1 fruit fly cellular context compared by ENCODE assay signal in the genomic region with DNA sequence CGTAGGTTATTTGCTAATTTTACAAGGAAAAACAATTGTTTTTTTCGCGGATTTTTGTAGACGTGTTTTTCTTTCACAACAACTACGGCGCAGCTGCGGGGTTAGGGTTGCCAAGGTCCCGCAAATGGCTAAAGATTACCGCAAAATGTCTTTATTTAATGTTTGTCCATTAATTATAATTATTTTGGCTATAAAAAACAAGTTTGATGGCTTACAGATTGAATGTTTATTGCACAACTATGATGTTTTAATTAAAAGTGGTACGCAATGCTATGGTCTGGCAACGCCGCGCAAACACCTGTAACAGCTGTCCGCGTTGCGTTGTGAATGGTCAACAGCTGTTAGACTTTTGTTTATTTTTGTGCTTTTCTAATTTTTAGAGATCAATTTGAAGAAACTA.
TF ChIP-seq lines count a peak whose summit lies in the region.

No protein-coding gene starts in this region.

TF ChIP-seq in whole organism, embryonic, 481 proteins besides CTCF, POLR2A, EP300 and RAD21 (continued from another document and continues in another):
- TF ChIP-seq CG4424 (GFP tag; optimal IDR thresholded peaks at IDR 0.05; lab: Kevin White, UChicago) (peak; percentile 36), H15 (GFP tag; IDR thresholded peaks at IDR 0.05; lab: Robert Waterston, UW) (peak; percentile 47; the same call in 2 of the 3 replicates), CG42726 (GFP tag; IDR thresholded peaks at IDR 0.05; lab: Robert Waterston, UW; ENCODE audit: partially characterized antibody) (no peak), Bgb (GFP tag; IDR thresholded peaks at IDR 0.05; lab: Robert Waterston, UW; ENCODE audit: partially characterized antibody) (peak; percentile 41; the same call in 1 of the 2 replicates), tap (tag; optimal IDR thresholded peaks at IDR 0.05; lab: Kevin White, UChicago) (peak; percentile 56), CG2199 (GFP tag; IDR thresholded peaks at IDR 0.05; lab: Robert Waterston, UW) (peak; percentile 55; the same call in 1 of the 3 replicates), CG15269 (tag; optimal IDR thresholded peaks at IDR 0.05; lab: Kevin White, UChicago) (peak; percentile 62), CG17568 (GFP tag; optimal IDR thresholded peaks at IDR 0.05; lab: Kevin White, UChicago) (peak; percentile 57), Bdp1 (GFP tag; optimal IDR thresholded peaks at IDR 0.05; lab: Kevin White, UChicago) (peak; percentile 68), Sry-δ (GFP tag; optimal IDR thresholded peaks at IDR 0.05; lab: Kevin White, UChicago) (peak; percentile 42), fru (optimal IDR thresholded peaks at IDR 0.05; lab: Kevin White, UChicago) (no peak), hth (optimal IDR thresholded peaks at IDR 0.05; lab: Kevin White, UChicago) (no peak), CG14441 (GFP tag; IDR thresholded peaks at IDR 0.05; lab: Robert Waterston, UW) (peak; percentile 75), CG2202 (tag; optimal IDR thresholded peaks at IDR 0.05; lab: Kevin White, UChicago) (no peak), HLH54F (GFP tag; optimal IDR thresholded peaks at IDR 0.05; lab: Kevin White, UChicago) (peak; percentile 76), Elba2 (GFP tag; optimal IDR thresholded peaks at IDR 0.05; lab: Kevin White, UChicago) (no peak), ro (GFP tag; IDR thresholded peaks at IDR 0.05; lab: Robert Waterston, UW) (no peak), pzg (GFP tag; optimal IDR thresholded peaks at IDR 0.05; lab: Kevin White, UChicago) (peak; percentile 76), tup (GFP tag; optimal IDR thresholded peaks at IDR 0.05; lab: Kevin White, UChicago) (peak; percentile 65), CG11696 (GFP tag; IDR thresholded peaks at IDR 0.05; lab: Robert Waterston, UW) (no peak), btn (GFP tag; optimal IDR thresholded peaks at IDR 0.05; lab: Kevin White, UChicago) (peak; percentile 21), gsb-n (tag; optimal IDR thresholded peaks at IDR 0.05; lab: Kevin White, UChicago) (no peak), CG3281 (GFP tag; optimal IDR thresholded peaks at IDR 0.05; lab: Kevin White, UChicago) (peak; percentile 82), bigmax (GFP tag; optimal IDR thresholded peaks at IDR 0.05; lab: Kevin White, UChicago) (no peak), sd (tag; optimal IDR thresholded peaks at IDR 0.05; lab: Kevin White, UChicago) (peak; percentile 22), CG18599 (GFP tag; optimal IDR thresholded peaks at IDR 0.05; lab: Kevin White, UChicago) (peak; percentile 85), sens (GFP tag; lab: Kevin White, UChicago) (peak; percentile 94), CG5953 (GFP tag; IDR thresholded peaks at IDR 0.05; lab: Robert Waterston, UW) (no peak), CG6683 (GFP tag; optimal IDR thresholded peaks at IDR 0.05; lab: Kevin White, UChicago) (peak; percentile 33), HLHmδ (GFP tag; optimal IDR thresholded peaks at IDR 0.05; lab: Kevin White, UChicago) (no peak), chn (GFP tag; optimal IDR thresholded peaks at IDR 0.05; lab: Kevin White, UChicago) (peak; percentile 77), CG10209 (GFP tag; optimal IDR thresholded peaks at IDR 0.05; lab: Kevin White, UChicago) (peak; percentile 60), CG7963 (GFP tag; IDR thresholded peaks at IDR 0.05; lab: Robert Waterston, UW; ENCODE audit: partially characterized antibody) (no peak), CG1603 (tag; optimal IDR thresholded peaks at IDR 0.05; lab: Kevin White, UChicago) (peak; percentile 74), CG17328 (GFP tag; IDR thresholded peaks at IDR 0.05; lab: Robert Waterston, UW) (peak; percentile 69), caup (GFP tag; optimal IDR thresholded peaks at IDR 0.05; lab: Kevin White, UChicago; ENCODE audit: severe bottlenecking) (peak; percentile 73), CG1602 (GFP tag; optimal IDR thresholded peaks at IDR 0.05; lab: Kevin White, UChicago) (no peak), Nf-YA (GFP tag; IDR thresholded peaks at IDR 0.05; lab: Robert Waterston, UW) (no peak), z (GFP tag; IDR thresholded peaks at IDR 0.05; lab: Robert Waterston, UW) (no peak), esg (GFP tag; conservative IDR thresholded peaks at IDR 0.05; lab: Robert Waterston, UW) (peak; percentile 72), pros (GFP tag; optimal IDR thresholded peaks at IDR 0.05; lab: Kevin White, UChicago) (no peak), CG3163 (GFP tag; optimal IDR thresholded peaks at IDR 0.05; lab: Kevin White, UChicago) (peak; percentile 5), B-H2 (GFP tag; optimal IDR thresholded peaks at IDR 0.05; lab: Kevin White, UChicago) (peak; percentile 80), Hr39 (optimal IDR thresholded peaks at IDR 0.05; lab: Kevin White, UChicago) (no peak), ems (GFP tag; optimal IDR thresholded peaks at IDR 0.05; lab: Kevin White, UChicago) (peak; percentile 78), HLH4C (GFP tag; IDR thresholded peaks at IDR 0.05; lab: Robert Waterston, UW; ENCODE audit: partially characterized antibody) (peak; percentile 27; the same call in 1 of the 3 replicates), CG8388 (GFP tag; optimal IDR thresholded peaks at IDR 0.05; lab: Kevin White, UChicago) (peak; percentile 41), CkIIα-i1 (GFP tag; IDR thresholded peaks at IDR 0.05; lab: Robert Waterston, UW) (no peak), aop (GFP tag; IDR thresholded peaks at IDR 0.05; lab: Robert Waterston, UW) (no peak), CG12155 (GFP tag; optimal IDR thresholded peaks at IDR 0.05; lab: Kevin White, UChicago) (peak; percentile 54), CG31365 (tag; optimal IDR thresholded peaks at IDR 0.05; lab: Kevin White, UChicago) (no peak), CG17186 (GFP tag; optimal IDR thresholded peaks at IDR 0.05; lab: Kevin White, UChicago) (peak; percentile 23), Usf (GFP tag; optimal IDR thresholded peaks at IDR 0.05; lab: Kevin White, UChicago) (no peak), mam (GFP tag; optimal IDR thresholded peaks at IDR 0.05; lab: Kevin White, UChicago) (peak; percentile 81), nom (GFP tag; optimal IDR thresholded peaks at IDR 0.05; lab: Kevin White, UChicago) (peak; percentile 4), Opbp (GFP tag; IDR thresholded peaks at IDR 0.05; lab: Robert Waterston, UW; ENCODE audit: partially characterized antibody) (no peak), CG13287 (GFP tag; IDR thresholded peaks at IDR 0.05; lab: Robert Waterston, UW; ENCODE audit: partially characterized antibody) (peak; percentile 47; the same call in 1 of the 2 replicates), CG11560 (tag; IDR thresholded peaks at IDR 0.05; lab: Robert Waterston, UW) (0 out of 3 replicates have a peak, but pooled peaks have one; percentile 14), CG6791 (GFP tag; IDR thresholded peaks at IDR 0.05; lab: Robert Waterston, UW; ENCODE audit: partially characterized antibody) (no peak), CG2120 (GFP tag; optimal IDR thresholded peaks at IDR 0.05; lab: Kevin White, UChicago) (peak; percentile 87), gt (GFP tag; IDR thresholded peaks at IDR 0.05; lab: Robert Waterston, UW) (no peak), CG4617 (GFP tag; optimal IDR thresholded peaks at IDR 0.05; lab: Kevin White, UChicago; ENCODE audit: borderline replicate concordance) (peak; percentile 80), CG1529 (GFP tag; optimal IDR thresholded peaks at IDR 0.05; lab: Kevin White, UChicago) (no peak), sqz (GFP tag; optimal IDR thresholded peaks at IDR 0.05; lab: Kevin White, UChicago) (peak; percentile 22), Vsx1 (GFP tag; optimal IDR thresholded peaks at IDR 0.05; lab: Kevin White, UChicago) (peak; percentile 42), CG11504 (tag; optimal IDR thresholded peaks at IDR 0.05; lab: Kevin White, UChicago) (peak; percentile 71), D (optimal IDR thresholded peaks at IDR 0.05; lab: Kevin White, UChicago) (no peak), D (GFP tag; optimal IDR thresholded peaks at IDR 0.05; lab: Kevin White, UChicago) (peak; percentile 40), seq (GFP tag; IDR thresholded peaks at IDR 0.05; lab: Robert Waterston, UW) (0 out of 2 replicates have a peak, but pooled peaks have one; percentile 34), CG10462 (GFP tag; optimal IDR thresholded peaks at IDR 0.05; lab: Kevin White, UChicago) (no peak), C15 (GFP tag; IDR thresholded peaks at IDR 0.05; lab: Robert Waterston, UW) (no peak; the same call in 2 of the 3 replicates), dpn (GFP tag; optimal IDR thresholded peaks at IDR 0.05; lab: Kevin White, UChicago) (peak; percentile 71 to 76), gcm (GFP tag; optimal IDR thresholded peaks at IDR 0.05; lab: Kevin White, UChicago) (peak; percentile 30), Hsf (GFP tag; optimal IDR thresholded peaks at IDR 0.05; lab: Kevin White, UChicago) (peak; percentile 79), ftz-f1 (GFP tag; optimal IDR thresholded peaks at IDR 0.05; lab: Kevin White, UChicago) (peak; percentile 71), mld (GFP tag; IDR thresholded peaks at IDR 0.05; lab: Robert Waterston, UW; ENCODE audit: partially characterized antibody) (no peak), CG3995 (GFP tag; optimal IDR thresholded peaks at IDR 0.05; lab: Kevin White, UChicago) (peak; percentile 40), CG9215 (GFP tag; IDR thresholded peaks at IDR 0.05; lab: Robert Waterston, UW) (peak; percentile 61), CG9727 (GFP tag; optimal IDR thresholded peaks at IDR 0.05; lab: Kevin White, UChicago) (peak; percentile 70), CG43689 (GFP tag; IDR thresholded peaks at IDR 0.05; lab: Robert Waterston, UW) (no peak), nmo (GFP tag; optimal IDR thresholded peaks at IDR 0.05; lab: Kevin White, UChicago) (peak; percentile 76), Fer1 (GFP tag; optimal IDR thresholded peaks at IDR 0.05; lab: Kevin White, UChicago) (peak; percentile 68), pfk (GFP tag; optimal IDR thresholded peaks at IDR 0.05; lab: Kevin White, UChicago) (no peak), dysf (GFP tag; IDR thresholded peaks at IDR 0.05; lab: Robert Waterston, UW) (peak; percentile 60; the same call in 2 of the 3 replicates), CG12391 (tag; optimal IDR thresholded peaks at IDR 0.05; lab: Kevin White, UChicago) (peak; percentile 75), zen2 (GFP tag; IDR thresholded peaks at IDR 0.05; lab: Robert Waterston, UW; ENCODE audit: partially characterized antibody) (no peak), rib (GFP tag; IDR thresholded peaks at IDR 0.05; lab: Robert Waterston, UW) (no peak), cato (GFP tag; optimal IDR thresholded peaks at IDR 0.05; lab: Kevin White, UChicago; ENCODE audit: borderline replicate concordance) (no peak), CG3838 (GFP tag; optimal IDR thresholded peaks at IDR 0.05; lab: Kevin White, UChicago) (no peak), E2f1 (GFP tag; IDR thresholded peaks at IDR 0.05; lab: Robert Waterston, UW) (peak; percentile 64), Adf1 (GFP tag; IDR thresholded peaks at IDR 0.05; lab: Robert Waterston, UW) (peak; percentile 57), Dfd (GFP tag; optimal IDR thresholded peaks at IDR 0.05; lab: Kevin White, UChicago) (no peak), cas (GFP tag; IDR thresholded peaks at IDR 0.05; lab: Robert Waterston, UW) (peak; percentile 66; the same call in 1 of the 2 replicates), Ssrp (tag; optimal IDR thresholded peaks at IDR 0.05; lab: Kevin White, UChicago) (peak; percentile 42), Dll (GFP tag; IDR thresholded peaks at IDR 0.05; lab: Robert Waterston, UW; ENCODE audit: partially characterized antibody) (0 out of 4 replicates have a peak, but pooled peaks have one; percentile 51), ewg (GFP tag; optimal IDR thresholded peaks at IDR 0.05; lab: Kevin White, UChicago) (peak; percentile 99), Sin3A (optimal IDR thresholded peaks at IDR 0.05; lab: Kevin White, UChicago) (peak; percentile 62), schlank (tag; optimal IDR thresholded peaks at IDR 0.05; lab: Kevin White, UChicago) (peak; percentile 3), pnt (GFP tag; optimal IDR thresholded peaks at IDR 0.05; lab: Kevin White, UChicago) (peak; percentile 65), CG30403 (GFP tag; optimal IDR thresholded peaks at IDR 0.05; lab: Kevin White, UChicago) (peak; percentile 78), pan (optimal IDR thresholded peaks at IDR 0.05; lab: Kevin White, UChicago) (no peak), pan (GFP tag; optimal IDR thresholded peaks at IDR 0.05 in 1 of 2, IDR thresholded peaks at IDR 0.05 in 1 of 2) (peak in 1 of 2 experiments; percentile 64), pum (GFP tag; optimal IDR thresholded peaks at IDR 0.05; lab: Kevin White, UChicago) (peak; percentile 72), chif (GFP tag; optimal IDR thresholded peaks at IDR 0.05; lab: Kevin White, UChicago) (peak; percentile 38 to 72), zf30C (GFP tag; optimal IDR thresholded peaks at IDR 0.05; lab: Kevin White, UChicago) (no peak), Deaf1 (tag; optimal IDR thresholded peaks at IDR 0.05; lab: Kevin White, UChicago) (peak; percentile 15), Hmx (GFP tag; optimal IDR thresholded peaks at IDR 0.05; lab: Kevin White, UChicago) (peak; percentile 28), sob (GFP tag; IDR thresholded peaks at IDR 0.05; lab: Robert Waterston, UW) (peak; percentile 62), CG6654 (GFP tag; optimal IDR thresholded peaks at IDR 0.05; lab: Kevin White, UChicago) (peak; percentile 26), CG18011 (GFP tag; optimal IDR thresholded peaks at IDR 0.05; lab: Kevin White, UChicago) (peak; percentile 63), da (GFP tag; optimal IDR thresholded peaks at IDR 0.05; lab: Kevin White, UChicago) (peak; percentile 74), CG31388 (GFP tag; optimal IDR thresholded peaks at IDR 0.05; lab: Kevin White, UChicago) (peak; percentile 8), CG13424 (tag; optimal IDR thresholded peaks at IDR 0.05; lab: Kevin White, UChicago) (peak; percentile 79), gro (GFP tag; optimal IDR thresholded peaks at IDR 0.05; lab: Kevin White, UChicago) (peak; percentile 78), dmrt11E (tag; optimal IDR thresholded peaks at IDR 0.05; lab: Kevin White, UChicago) (peak; percentile 38), Hand (GFP tag; optimal IDR thresholded peaks at IDR 0.05; lab: Kevin White, UChicago) (no peak), Drgx (GFP tag; IDR thresholded peaks at IDR 0.05; lab: Robert Waterston, UW) (peak; percentile 70), CG9609 (GFP tag; optimal IDR thresholded peaks at IDR 0.05; lab: Kevin White, UChicago) (peak; percentile 41), sim (GFP tag; IDR thresholded peaks at IDR 0.05; lab: Robert Waterston, UW) (no peak), CG4404 (GFP tag; IDR thresholded peaks at IDR 0.05; lab: Robert Waterston, UW) (peak; percentile 52), MTF-1 (GFP tag; optimal IDR thresholded peaks at IDR 0.05; lab: Kevin White, UChicago; ENCODE audit: borderline replicate concordance) (peak; percentile 47), ssp (GFP tag; IDR thresholded peaks at IDR 0.05; lab: Robert Waterston, UW) (no peak; the same call in 1 of the 2 replicates), Neu2 (GFP tag; optimal IDR thresholded peaks at IDR 0.05; lab: Kevin White, UChicago; ENCODE audit: borderline replicate concordance) (no peak), CG32532 (GFP tag; IDR thresholded peaks at IDR 0.05; lab: Robert Waterston, UW) (peak; percentile 79)
